Worm (Caenorhabditis elegans) whole organism, young adult: Measurements from ENCODE around the gene spo-11.
A peak's percentile ranks its signal among the peaks of the same experiment; 100 is the strongest.

Source experiments
- B0035.1 ChIP-seq: sonication (generic microtip); optimal IDR thresholded peaks from 2 replicates; lab custom pipeline; 2016; ENCODE audit warnings: missing genetic modification characterization, mild to moderate bottlenecking, missing compliant biosample characterization, missing genotype, missing genetic modification reagents
- B0336.3 ChIP-seq: fragments of 200-800 bp; sonication (Bioruptor generic); IDR thresholded peaks from 2 replicates; pipeline ENCODE4 v1.3.6; 2022; ENCODE audit warnings: missing genetic modification characterization, missing compliant biosample characterization
- D2030.7 ChIP-seq: fragments of 200-800 bp; sonication (Bioruptor generic); IDR thresholded peaks from 2 replicates; pipeline ENCODE4 v1.3.6; 2022; ENCODE audit warnings: missing genetic modification reagents, missing genetic modification characterization, missing compliant biosample characterization
- F10E7.11 ChIP-seq: sonication (generic microtip); optimal IDR thresholded peaks from 2 replicates; lab custom pipeline; 2017; ENCODE audit warnings: mild to moderate bottlenecking, missing genetic modification characterization, moderate library complexity, missing compliant biosample characterization
- F52B5.7 ChIP-seq: sonication (generic microtip); optimal IDR thresholded peaks from 2 replicates; lab custom pipeline; 2016; ENCODE audit warnings: mild to moderate bottlenecking, missing genetic modification characterization, missing compliant biosample characterization
- F57C9.4 ChIP-seq: sonication (generic microtip); optimal IDR thresholded peaks from 2 replicates; lab custom pipeline; 2017; ENCODE audit warnings: mild to moderate bottlenecking, missing genetic modification characterization, missing compliant biosample characterization
- Y79H2A.3 ChIP-seq: fragments of 200-800 bp; sonication (Bioruptor generic); conservative IDR thresholded peaks from 2 replicates; pipeline ENCODE4 v1.3.6; 2022; ENCODE audit warnings: missing genetic modification reagents, missing genetic modification characterization, missing compliant biosample characterization
- Y95B8A.8 ChIP-seq: fragments of 200-800 bp; sonication (Bioruptor generic); IDR thresholded peaks from 2 replicates; pipeline ENCODE4 v1.3.6; 2022; ENCODE audit warnings: missing genetic modification reagents, missing genetic modification characterization, missing compliant biosample characterization
- attf-5 ChIP-seq: fragments of 200-800 bp; sonication (Bioruptor generic); optimal IDR thresholded peaks from 2 replicates; lab custom pipeline; 2018; ENCODE audit warnings: mild to moderate bottlenecking, missing genetic modification characterization, missing compliant biosample characterization
- cebp-1 ChIP-seq, 2 experiments: fragments of 200-800 bp in 1 of 2; sonication (Bioruptor generic) in 1 of 2; sonication (generic microtip) in 1 of 2; IDR thresholded peaks in 1 of 2; optimal IDR thresholded peaks in 1 of 2; 2 replicates each; pipeline versions ENCODE4 v1.3.6 to Lab custom; 2017 to 2022; ENCODE audit warnings: missing compliant biosample characterization in 2 of 2, missing genetic modification characterization in 2 of 2, mild to moderate bottlenecking in 1 of 2, missing genetic modification reagents in 1 of 2, moderate library complexity in 1 of 2
- cebp-2 ChIP-seq: fragments of 200-800 bp; sonication (Bioruptor generic); IDR thresholded peaks from 2 replicates; pipeline ENCODE4 v1.3.6; 2022; ENCODE audit warnings: missing genetic modification characterization, missing compliant biosample characterization
- ceh-40 ChIP-seq: fragments of 200-800 bp; sonication (Bioruptor generic); IDR thresholded peaks from 2 replicates; pipeline ENCODE4 v1.3.6; 2022; ENCODE audit warnings: missing genetic modification characterization, missing compliant biosample characterization
- chd-7 ChIP-seq: sonication (generic microtip); optimal IDR thresholded peaks from 2 replicates; lab custom pipeline; 2016; ENCODE audit warnings: mild to moderate bottlenecking, missing genetic modification characterization, moderate library complexity, missing compliant biosample characterization
- die-1 ChIP-seq: sonication (generic microtip); optimal IDR thresholded peaks from 2 replicates; lab custom pipeline; 2016; ENCODE audit warnings: missing genotype, mild to moderate bottlenecking, missing genetic modification characterization, missing compliant biosample characterization
- dpff-1 ChIP-seq: sonication (generic microtip); optimal IDR thresholded peaks from 2 replicates; lab custom pipeline; 2017; ENCODE audit warnings: mild to moderate bottlenecking, missing genetic modification characterization, missing compliant biosample characterization
- ekl-4 ChIP-seq: fragments of 200-800 bp; sonication (Bioruptor generic); IDR thresholded peaks from 2 replicates; pipeline ENCODE4 v1.3.6; 2022; ENCODE audit warnings: missing genetic modification reagents, missing genetic modification characterization, missing compliant biosample characterization
- him-1 ChIP-seq: sonication (generic microtip); optimal IDR thresholded peaks from 2 replicates; lab custom pipeline; 2016; ENCODE audit warnings: missing genotype, missing genetic modification reagents, missing genetic modification characterization, missing compliant biosample characterization
- hlh-12 ChIP-seq: sonication (generic microtip); optimal IDR thresholded peaks from 2 replicates; lab custom pipeline; 2016; ENCODE audit warnings: missing genetic modification characterization, missing compliant biosample characterization
- hlh-26 ChIP-seq: fragments of 200-800 bp; sonication (Bioruptor generic); conservative IDR thresholded peaks from 2 replicates; pipeline ENCODE4 v1.3.6; 2022; ENCODE audit warnings: missing genetic modification reagents, missing genetic modification characterization, missing compliant biosample characterization
- hmg-1.2 ChIP-seq: fragments of 200-800 bp; sonication (Bioruptor generic); IDR thresholded peaks from 2 replicates; pipeline ENCODE4 v1.3.6; 2022; ENCODE audit warnings: missing genetic modification reagents, missing genetic modification characterization, missing compliant biosample characterization
- hsf-1 ChIP-seq: fragments of 200-800 bp; sonication (Bioruptor generic); IDR thresholded peaks from 2 replicates; pipeline ENCODE4 v1.3.6; 2022; ENCODE audit warnings: missing genetic modification reagents, missing genetic modification characterization, missing compliant biosample characterization
- lag-1 ChIP-seq: fragments of 200-800 bp; sonication (Bioruptor generic); IDR thresholded peaks from 2 replicates; pipeline ENCODE4 v1.3.6; 2022; ENCODE audit warnings: missing genetic modification reagents, missing genetic modification characterization, missing compliant biosample characterization
- let-607 ChIP-seq, 2 experiments: fragments of 200-800 bp in 1 of 2; sonication (Bioruptor generic) in 1 of 2; sonication (generic microtip) in 1 of 2; optimal IDR thresholded peaks; 2 replicates each; lab custom pipeline; 2016 to 2018; ENCODE audit warnings: mild to moderate bottlenecking in 2 of 2, missing compliant biosample characterization in 2 of 2, missing genetic modification characterization in 2 of 2, moderate library complexity in 2 of 2, missing genotype in 1 of 2
- lin-26 ChIP-seq: fragments of 200-800 bp; sonication (Bioruptor generic); IDR thresholded peaks from 2 replicates; pipeline ENCODE4 v1.3.6; 2022; ENCODE audit warnings: missing genetic modification reagents, missing genetic modification characterization, missing compliant biosample characterization
- lin-40 ChIP-seq: sonication (generic microtip); optimal IDR thresholded peaks from 2 replicates; lab custom pipeline; 2016; ENCODE audit warnings: missing genetic modification characterization, mild to moderate bottlenecking, missing compliant biosample characterization, missing genotype, missing genetic modification reagents
- lin-54 ChIP-seq: fragments of 200-800 bp; sonication (Bioruptor generic); optimal IDR thresholded peaks from 2 replicates; lab custom pipeline; 2018; ENCODE audit warnings: mild to moderate bottlenecking, missing genetic modification characterization, missing compliant biosample characterization
- madf-10 ChIP-seq: sonication (generic microtip); optimal IDR thresholded peaks from 2 replicates; lab custom pipeline; 2016; ENCODE audit warnings: mild to moderate bottlenecking, missing genetic modification characterization, missing compliant biosample characterization
- madf-6 ChIP-seq: fragments of 200-800 bp; sonication (Bioruptor generic); IDR thresholded peaks from 2 replicates; pipeline ENCODE4 v1.3.6; 2022; ENCODE audit warnings: missing genetic modification reagents, missing genetic modification characterization, missing compliant biosample characterization
- madf-8 ChIP-seq: fragments of 200-800 bp; sonication (Bioruptor generic); conservative IDR thresholded peaks from 2 replicates; pipeline ENCODE4 v1.3.6; 2022; ENCODE audit warnings: missing genetic modification reagents, missing genetic modification characterization, missing compliant biosample characterization
- mel-28 ChIP-seq: sonication (generic microtip); optimal IDR thresholded peaks from 2 replicates; lab custom pipeline; 2016; ENCODE audit warnings: borderline replicate concordance, mild to moderate bottlenecking, missing genetic modification characterization, missing compliant biosample characterization
- mes-4 ChIP-seq: sonication (generic microtip); optimal IDR thresholded peaks from 2 replicates; lab custom pipeline; 2016; ENCODE audit warnings: missing genotype, missing genetic modification characterization, missing compliant biosample characterization
- mxl-1 ChIP-seq: sonication (generic microtip); optimal IDR thresholded peaks from 2 replicates; lab custom pipeline; 2016; ENCODE audit warnings: missing genetic modification characterization, missing compliant biosample characterization
- nfya-2 ChIP-seq: fragments of 200-800 bp; sonication (Bioruptor generic); IDR thresholded peaks from 2 replicates; pipeline ENCODE4 v1.3.6; 2022; ENCODE audit warnings: missing genetic modification reagents, missing genetic modification characterization, missing compliant biosample characterization
- nfyb-1 ChIP-seq: fragments of 200-800 bp; sonication (Bioruptor generic); IDR thresholded peaks from 2 replicates; pipeline ENCODE4 v1.3.6; 2022; ENCODE audit warnings: missing genetic modification reagents, missing genetic modification characterization, missing compliant biosample characterization
- nhr-179 ChIP-seq: sonication (generic microtip); optimal IDR thresholded peaks from 2 replicates; lab custom pipeline; 2016; ENCODE audit warnings: mild to moderate bottlenecking, missing genetic modification characterization, missing compliant biosample characterization
- nhr-80 ChIP-seq: sonication (generic microtip); optimal IDR thresholded peaks from 2 replicates; lab custom pipeline; 2016; ENCODE audit warnings: missing genetic modification characterization, missing compliant biosample characterization
- pbrm-1 ChIP-seq: fragments of 200-800 bp; sonication (Bioruptor generic); IDR thresholded peaks from 2 replicates; pipeline ENCODE4 v1.3.6; 2022; ENCODE audit warnings: missing genetic modification reagents, missing genetic modification characterization, missing compliant biosample characterization
- snpc-1.3 ChIP-seq: sonication (generic microtip); optimal IDR thresholded peaks from 2 replicates; lab custom pipeline; 2017; ENCODE audit warnings: missing genetic modification characterization, mild to moderate bottlenecking, missing compliant biosample characterization, antibody characterized with exemption, moderate library complexity, missing genotype, missing genetic modification reagents; ENCODE audit not compliant: insufficient read depth
- snpc-3.4 ChIP-seq: sonication (generic microtip); optimal IDR thresholded peaks from 2 replicates; lab custom pipeline; 2017; ENCODE audit warnings: missing genetic modification characterization, mild to moderate bottlenecking, missing compliant biosample characterization, antibody characterized with exemption, moderate library complexity, missing genotype, missing genetic modification reagents
- somi-1 ChIP-seq: fragments of 200-800 bp; sonication (Bioruptor generic); optimal IDR thresholded peaks from 2 replicates; lab custom pipeline; 2018; ENCODE audit warnings: mild to moderate bottlenecking, missing genetic modification characterization, missing compliant biosample characterization
- tlf-1 ChIP-seq: fragments of 200-800 bp; sonication (Bioruptor generic); optimal IDR thresholded peaks from 2 replicates; lab custom pipeline; 2018; ENCODE audit warnings: mild to moderate bottlenecking, missing genetic modification characterization, missing compliant biosample characterization
- unc-130 ChIP-seq: sonication (generic microtip); optimal IDR thresholded peaks from 2 replicates; lab custom pipeline; 2016; ENCODE audit warnings: missing genetic modification reagents, missing genetic modification characterization, missing compliant biosample characterization
- ztf-26 ChIP-seq: sonication (generic microtip); optimal IDR thresholded peaks from 2 replicates; lab custom pipeline; 2017; ENCODE audit warnings: missing genetic modification characterization, missing compliant biosample characterization
- ztf-3 ChIP-seq: fragments of 200-800 bp; sonication (Bioruptor generic); optimal IDR thresholded peaks from 2 replicates; lab custom pipeline; 2018; ENCODE audit warnings: mild to moderate bottlenecking, missing genetic modification characterization, missing compliant biosample characterization

Gene spo-11

ce11 chrIV:11148788-11149366, 24.2 kb upstream of the spo-11 start (continued):
- TF ChIP-seq mel-28 (tag; lab: Kevin White, UChicago) (no peak), chd-7 (tag; lab: Kevin White, UChicago) (peak; percentile 58), pbrm-1 (0 out of 2 replicates have a peak, but pooled peaks have one; percentile 46), nhr-179 (tag; lab: Kevin White, UChicago) (no peak), hmg-1.2 (GFP tag; lab: Robert Waterston, UW) (peak; percentile 35; the same call in 1 of the 2 replicates), snpc-3.4 (tag; lab: Kevin White, UChicago) (no peak), ztf-3 (GFP tag; lab: Kevin White, UChicago) (peak; percentile 18), nfyb-1 (GFP tag; lab: Robert Waterston, UW) (peak; percentile 74; the same call in 1 of the 2 replicates), attf-5 (GFP tag; lab: Kevin White, UChicago) (peak; percentile 47), Y95B8A.8 (GFP tag; lab: Robert Waterston, UW) (0 out of 2 replicates have a peak, but pooled peaks have one; percentile 8), die-1 (tag; lab: Kevin White, UChicago) (peak; percentile 30)

DNA sequence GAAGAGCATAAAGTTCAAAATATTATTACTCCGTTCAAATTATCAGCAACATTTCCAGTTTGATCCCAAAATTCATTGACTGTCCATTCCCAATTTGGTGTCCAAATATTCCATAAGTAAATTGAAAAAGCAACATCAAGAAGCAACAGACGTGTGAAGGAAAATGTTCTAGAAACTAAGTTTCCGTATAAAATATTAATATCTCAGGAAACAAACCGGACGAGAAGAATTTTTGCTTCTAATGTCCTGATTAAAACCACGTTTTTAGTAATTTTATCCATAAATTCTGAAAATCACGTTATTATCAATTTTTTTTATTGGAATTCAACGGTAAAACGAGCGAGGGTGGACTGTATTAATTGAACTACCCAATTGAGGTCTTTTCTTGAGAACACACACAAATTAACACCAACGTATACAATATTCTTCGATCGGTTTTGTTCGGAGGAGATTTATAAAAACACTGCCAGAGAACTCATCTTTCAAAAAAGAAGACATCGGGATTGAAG, 22.4 kb upstream of the spo-11 start, which contains the start of gene pigq-1:
TSS of gene pigq-1 (minus strand) at position 286 of the 509 bp plus-strand sequence.
- TF ChIP-seq B0035.1 (tag; lab: Kevin White, UChicago) (peak; percentile 74), him-1 (peak; percentile 56), nhr-80 (tag; lab: Kevin White, UChicago) (no peak), tlf-1 (GFP tag; lab: Kevin White, UChicago) (peak; percentile 80), F10E7.11 (peak; percentile 37), nfyb-1 (GFP tag; lab: Robert Waterston, UW) (peak; percentile 71; the same call in 1 of the 2 replicates), ztf-3 (GFP tag; lab: Kevin White, UChicago) (peak; percentile 43), lag-1 (GFP tag; lab: Robert Waterston, UW) (no peak), madf-10 (tag; lab: Kevin White, UChicago) (peak; percentile 33), chd-7 (tag; lab: Kevin White, UChicago) (peak; percentile 52), ekl-4 (GFP tag; lab: Robert Waterston, UW) (peak; percentile 53; the same call in 1 of the 2 replicates), ztf-26 (tag; lab: Kevin White, UChicago) (peak; percentile 39), let-607 (tag; optimal IDR thresholded peaks at IDR 0.05; lab: Kevin White, UChicago) (peak in 1 of 2 experiments; percentile 34), F52B5.7 (tag; lab: Kevin White, UChicago) (no peak), madf-6 (GFP tag; lab: Robert Waterston, UW) (peak; percentile 66), mes-4 (tag; lab: Kevin White, UChicago) (no peak), D2030.7 (0 out of 2 replicates have a peak, but pooled peaks have one; percentile 19), B0336.3 (peak; percentile 81; the same call in 1 of the 2 replicates), cebp-2 (GFP tag; lab: Robert Waterston, UW) (no peak), nfya-2 (GFP tag; lab: Robert Waterston, UW) (no peak), madf-8 (GFP tag; lab: Robert Waterston, UW) (no peak), lin-54 (GFP tag; lab: Kevin White, UChicago) (no peak), lin-40 (tag; lab: Kevin White, UChicago) (peak; percentile 38), lin-26 (GFP tag; lab: Robert Waterston, UW) (peak; percentile 63), hlh-26 (GFP tag; lab: Robert Waterston, UW) (no peak), ceh-40 (GFP tag; lab: Robert Waterston, UW) (no peak), hsf-1 (0 out of 2 replicates have a peak, but pooled peaks have one; percentile 67), somi-1 (GFP tag; lab: Kevin White, UChicago) (peak; percentile 14), snpc-1.3 (tag; lab: Kevin White, UChicago) (peak; percentile 72), hlh-12 (no peak), F57C9.4 (tag; lab: Kevin White, UChicago) (peak; percentile 80), mxl-1 (tag; lab: Kevin White, UChicago) (peak; percentile 22), cebp-1 (GFP tag; IDR thresholded peaks at IDR 0.05; lab: Robert Waterston, UW) (no peak), cebp-1 (tag; optimal IDR thresholded peaks at IDR 0.05; lab: Kevin White, UChicago) (peak; percentile 35), unc-130 (GFP tag; lab: Kevin White, UChicago) (peak; percentile 12), Y79H2A.3 (GFP tag; lab: Robert Waterston, UW) (no peak), dpff-1 (tag; lab: Kevin White, UChicago) (peak; percentile 95), snpc-3.4 (tag; lab: Kevin White, UChicago) (peak; percentile 68)
